Worm (Caenorhabditis elegans) whole organism, L4/young adult: Measurements from ENCODE around the gene ceh-90.

Source experiments
- W03F9.2 ChIP-seq: fragments of 150-350 bp; optimal IDR thresholded peaks from 2 replicates; lab custom pipeline; 2014; ENCODE audit warnings: missing biosample characterization, missing genetic modification characterization
- him-1 ChIP-seq: sonication (generic microtip); optimal IDR thresholded peaks from 2 replicates; lab custom pipeline; 2016; ENCODE audit warnings: missing genotype, missing genetic modification reagents, missing genetic modification characterization, missing compliant biosample characterization

ce11 chrX:14113347-14113746 lies 43.5 kb downstream of the ceh-90 start, which contains the start of gene nhr-281:
- TF ChIP-seq him-1 (tag; lab: Kevin White, UChicago) (no peak), W03F9.2 (tag; lab: Kevin White, UChicago) (no peak)
